Worm (Caenorhabditis elegans) whole organism, late embryonic: ENCODE measurements around the gene M03F8.7.

Experiments
- ama-1 ChIP-seq: fragments of 150-350 bp; optimal IDR thresholded peaks from 2 replicates; lab custom pipeline; 2014
- elt-4 ChIP-seq: sonication (generic microtip); optimal IDR thresholded peaks from 2 replicates; lab custom pipeline; 2016; ENCODE audit warnings: missing genetic modification characterization, missing compliant biosample characterization
- ets-4 ChIP-seq: sonication (generic microtip); optimal IDR thresholded peaks from 2 replicates; lab custom pipeline; 2016; ENCODE audit warnings: missing genetic modification characterization, missing compliant biosample characterization
- eyg-1 ChIP-seq: sonication (generic microtip); optimal IDR thresholded peaks from 2 replicates; lab custom pipeline; 2016; ENCODE audit warnings: missing genotype, missing genetic modification characterization, missing compliant biosample characterization

ce11 chrV:5961516-5961915, 24.8 kb downstream of the M03F8.7 start, which contains the start of gene mcp-1:
- TF ChIP-seq ama-1 (lab: Kevin White, UChicago), result no peak
- no peak for TF ChIP-seq ets-4 (tag; lab: Kevin White, UChicago)
- no peak for TF ChIP-seq elt-4 (tag; lab: Kevin White, UChicago)
- TF ChIP-seq eyg-1 (tag; lab: Kevin White, UChicago), result no peak
